Worm (Caenorhabditis elegans): Measurements from ENCODE around the gene gmap-1.

The gmap-1 gene

DNA sequence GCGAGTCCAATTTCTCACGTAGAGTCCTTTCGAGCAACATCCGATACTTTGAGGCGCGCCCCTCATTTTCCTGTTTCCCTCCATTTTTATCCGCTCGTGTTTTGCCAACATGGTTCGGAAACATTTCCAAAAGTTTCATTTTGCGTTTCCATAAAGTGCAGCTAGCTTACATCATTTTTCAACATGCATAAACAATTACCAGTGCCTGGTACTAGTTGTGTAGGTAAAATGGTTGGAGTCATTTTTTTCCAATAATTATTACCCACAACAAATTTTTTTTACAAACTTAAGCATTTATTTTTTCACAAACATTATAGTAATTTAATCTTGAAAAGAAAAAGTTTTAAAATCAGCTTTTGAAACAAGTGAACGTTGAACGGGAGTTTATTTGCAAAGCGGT, 26.1 kb downstream of the gmap-1 start:
- TF ChIP-seq lsy-2 (tag; optimal IDR thresholded peaks at IDR 0.05) (no peak), nhr-2 (tag; optimal IDR thresholded peaks at IDR 0.05) (no peak)

DNA sequence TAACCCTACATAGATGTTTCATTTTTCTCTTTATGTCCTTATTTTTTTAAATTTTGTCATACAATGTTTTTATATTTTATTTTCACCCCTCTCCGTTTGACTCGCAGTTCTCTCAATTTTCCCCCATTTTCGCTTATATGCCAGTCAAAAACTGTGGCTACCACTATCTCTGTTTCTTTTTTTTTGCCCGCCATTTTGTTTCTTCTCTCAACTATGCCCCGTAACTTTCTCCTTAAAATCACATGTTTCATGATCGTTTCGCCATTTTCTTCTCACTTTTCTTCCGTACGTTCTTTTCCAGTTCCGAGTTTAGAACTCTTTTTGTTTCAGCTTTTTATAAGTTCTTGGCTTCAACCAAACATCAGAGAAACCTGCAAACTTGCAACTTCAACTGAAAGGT, 27.3 kb downstream of the gmap-1 start, which contains the start of gene pqn-18:
TSS of gene pqn-18 (plus strand) at position 331 of the 400 bp plus-strand sequence.
- TF ChIP-seq sptf-1 (tag; optimal IDR thresholded peaks at IDR 0.05) = no peak
- TF ChIP-seq nhr-76 (tag; optimal IDR thresholded peaks at IDR 0.05) = no peak
- TF ChIP-seq elt-3 (tag; optimal IDR thresholded peaks at IDR 0.05) = no peak

DNA sequence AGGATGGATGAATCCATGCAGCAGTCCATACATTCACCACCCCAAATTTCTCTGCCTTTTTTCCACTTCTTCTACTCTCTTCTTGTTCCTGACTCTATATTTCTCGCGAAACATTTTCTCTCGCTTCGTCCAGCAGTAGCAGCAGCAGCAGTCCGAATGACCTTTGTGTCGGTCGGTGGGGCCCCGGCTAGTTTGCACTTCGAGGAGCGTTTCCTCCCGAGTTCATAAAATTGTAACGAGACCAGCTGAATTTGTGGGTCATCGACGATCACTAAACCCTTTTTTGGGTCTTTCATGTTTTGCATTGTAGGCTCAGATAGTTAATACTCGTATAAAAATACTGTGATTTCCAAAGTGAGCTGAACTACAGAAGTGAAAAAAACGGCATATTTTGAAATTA, 31.0 kb downstream of the gmap-1 start:
- TF ChIP-seq ces-1 (GFP tag; optimal IDR thresholded peaks at IDR 0.05) (peak; percentile 2), drap-1 (GFP tag; optimal IDR thresholded peaks at IDR 0.05) (no peak), sem-2 (GFP tag; optimal IDR thresholded peaks at IDR 0.05) (no peak), mep-1 (tag; optimal IDR thresholded peaks at IDR 0.05) (peak; percentile 39), tbx-8 (GFP tag; optimal IDR thresholded peaks at IDR 0.05) (no peak), elt-3 (tag; optimal IDR thresholded peaks at IDR 0.05) (no peak), ceh-83 (GFP tag; optimal IDR thresholded peaks at IDR 0.05) (no peak)

DNA sequence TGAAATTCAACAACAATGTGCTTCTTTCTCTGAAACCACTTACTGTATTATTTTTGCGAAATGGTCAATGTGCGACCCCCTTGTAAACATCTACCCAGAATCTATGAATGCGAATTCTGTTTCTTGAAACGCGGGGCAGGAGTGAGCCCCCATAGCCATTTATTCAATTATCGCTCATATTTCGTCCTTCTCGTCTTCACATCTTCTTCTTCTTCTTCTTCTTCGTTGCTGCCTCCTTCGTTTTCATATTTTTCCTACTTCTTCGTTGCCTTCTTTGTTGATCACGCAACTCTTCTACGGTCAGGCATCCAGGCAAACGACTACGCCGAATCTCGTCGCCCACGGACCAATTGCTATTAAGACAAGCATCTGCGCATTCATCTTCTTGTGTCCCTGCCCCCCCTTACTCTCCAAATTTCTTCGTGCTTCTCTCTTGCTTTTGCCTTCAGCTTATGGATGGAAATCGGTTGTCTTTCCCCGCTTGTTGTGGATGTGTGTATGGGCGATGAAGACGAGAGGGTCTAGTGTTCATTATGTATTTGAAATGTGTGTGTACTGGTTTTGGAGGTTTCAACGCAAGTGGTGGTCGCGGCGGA, 32.6 kb downstream of the gmap-1 start:
- peak; percentile 26 for TF ChIP-seq sptf-1 (tag; optimal IDR thresholded peaks at IDR 0.05)
- TF ChIP-seq tbx-8 (GFP tag; optimal IDR thresholded peaks at IDR 0.05) = no peak
- TF ChIP-seq ces-1 (GFP tag; optimal IDR thresholded peaks at IDR 0.05) = peak; percentile 88

DNA sequence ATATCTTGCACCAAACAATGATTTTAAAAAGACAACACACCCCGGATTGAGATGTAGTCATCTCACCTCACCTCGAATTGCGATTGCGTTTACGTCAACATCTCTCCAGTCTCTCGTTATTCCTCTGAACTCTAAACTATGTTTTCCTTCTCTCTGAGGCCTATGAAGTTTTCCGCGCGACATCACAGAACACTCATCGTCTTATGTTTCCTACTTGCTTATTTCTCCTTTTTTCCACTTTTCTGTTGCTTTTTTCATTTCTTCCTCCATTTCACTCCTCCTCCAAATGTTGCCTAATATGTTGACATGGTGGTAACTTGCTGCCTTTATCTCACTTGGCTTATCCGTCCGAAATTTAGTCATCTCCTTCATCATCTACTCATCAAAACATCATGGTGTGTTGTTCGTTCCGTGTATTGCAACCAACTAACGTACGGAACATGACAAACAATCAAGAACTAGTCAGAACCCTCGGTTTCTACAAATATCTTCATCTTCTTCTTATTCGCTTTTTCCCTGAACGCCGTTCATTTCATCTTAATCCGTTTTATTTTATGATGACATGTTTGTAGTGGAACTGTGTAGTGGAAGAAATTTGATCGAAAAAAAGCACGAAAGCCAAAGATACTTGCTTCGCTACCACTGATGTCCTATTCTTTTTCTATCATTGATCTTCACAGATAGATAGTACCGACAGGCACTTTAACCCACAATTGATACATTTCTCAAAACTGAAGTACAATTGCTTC, 35.5 kb downstream of the gmap-1 start:
- no peak for TF ChIP-seq bed-3 (GFP tag; optimal IDR thresholded peaks at IDR 0.05)
- TF ChIP-seq ceh-39 (tag; optimal IDR thresholded peaks at IDR 0.05) = no peak
- TF ChIP-seq nhr-28 (tag; optimal IDR thresholded peaks at IDR 0.05) = no peak
- TF ChIP-seq snpc-4 (tag; optimal IDR thresholded peaks at IDR 0.05) = no peak
- no peak for TF ChIP-seq sptf-1 (tag; optimal IDR thresholded peaks at IDR 0.05)
- TF ChIP-seq elt-3 (tag; optimal IDR thresholded peaks at IDR 0.05) = no peak
- no peak for TF ChIP-seq lin-32 (GFP tag; optimal IDR thresholded peaks at IDR 0.05)
- no peak for TF ChIP-seq elt-1 (tag; optimal IDR thresholded peaks at IDR 0.05; ENCODE audit: borderline replicate concordance, insufficient read depth)
- TF ChIP-seq pha-4 (tag; optimal IDR thresholded peaks at IDR 0.05) = no peak
- TF ChIP-seq cnd-1 (tag; optimal IDR thresholded peaks at IDR 0.05) = no peak
- no peak for TF ChIP-seq hlh-1 (tag; optimal IDR thresholded peaks at IDR 0.05)
- TF ChIP-seq unc-39 (tag; optimal IDR thresholded peaks at IDR 0.05) = no peak

DNA sequence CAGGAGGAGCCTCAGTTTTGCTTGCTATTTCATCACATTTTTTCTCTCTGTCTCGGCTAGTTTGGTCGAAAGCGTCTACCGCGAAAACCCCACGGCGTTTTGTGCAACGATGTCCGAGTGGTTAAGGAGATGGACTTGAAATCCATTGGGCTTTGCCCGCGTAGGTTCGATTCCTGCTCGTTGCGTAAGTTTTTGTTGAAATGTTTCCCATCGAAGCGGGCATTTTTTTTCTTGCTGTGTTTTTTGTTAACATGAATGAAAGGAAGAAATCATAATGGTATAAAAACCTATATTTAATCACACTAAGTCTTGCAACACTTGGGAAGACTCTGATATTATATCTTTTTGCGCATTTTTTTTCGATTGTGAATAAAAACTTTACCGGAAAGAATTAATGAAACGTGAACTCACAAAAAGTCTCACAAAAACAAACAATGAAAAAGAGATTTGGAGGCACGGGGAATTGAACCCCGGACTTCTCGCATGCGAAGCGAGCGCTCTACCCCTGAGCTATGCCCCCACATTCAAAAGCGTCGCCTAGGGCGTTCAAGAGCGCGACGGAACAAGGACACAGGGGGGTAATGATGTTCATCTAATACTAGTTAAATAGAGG, 44.8 kb downstream of the gmap-1 start:
- peak; percentile 85 for TF ChIP-seq tbx-8 (GFP tag; optimal IDR thresholded peaks at IDR 0.05)
- TF ChIP-seq ztf-11 (tag; optimal IDR thresholded peaks at IDR 0.05) = no peak
- peak; percentile 91 for TF ChIP-seq M03D4.4 (tag; optimal IDR thresholded peaks at IDR 0.05)
- no peak for TF ChIP-seq ceh-39 (tag; optimal IDR thresholded peaks at IDR 0.05)
- peak; percentile 43 for TF ChIP-seq lin-13 (tag; optimal IDR thresholded peaks at IDR 0.05)
- peak; percentile 86 for TF ChIP-seq ceh-83 (GFP tag; optimal IDR thresholded peaks at IDR 0.05)
- no peak for TF ChIP-seq nhr-76 (tag; optimal IDR thresholded peaks at IDR 0.05)
- peak; percentile 85 for TF ChIP-seq cnd-1 (tag; optimal IDR thresholded peaks at IDR 0.05)
- TF ChIP-seq lsy-2 (tag; optimal IDR thresholded peaks at IDR 0.05) = peak; percentile 2
- peak; percentile 92 for TF ChIP-seq mls-2 (tag; optimal IDR thresholded peaks at IDR 0.05)
- TF ChIP-seq zip-8 (tag; optimal IDR thresholded peaks at IDR 0.05) = peak; percentile 7
- TF ChIP-seq nhr-12 (tag; optimal IDR thresholded peaks at IDR 0.05) = no peak
- no peak for TF ChIP-seq ces-1 (GFP tag; optimal IDR thresholded peaks at IDR 0.05)
- TF ChIP-seq unc-120 (tag; optimal IDR thresholded peaks at IDR 0.05; ENCODE audit: poor library complexity, severe bottlenecking) = peak; percentile 73
- TF ChIP-seq elt-3 (tag; optimal IDR thresholded peaks at IDR 0.05) = no peak
- peak; percentile 82 for TF ChIP-seq drap-1 (GFP tag; optimal IDR thresholded peaks at IDR 0.05)
- TF ChIP-seq unc-39 (tag; optimal IDR thresholded peaks at IDR 0.05) = no peak
- peak; percentile 79 for TF ChIP-seq ham-2 (GFP tag; optimal IDR thresholded peaks at IDR 0.05)
- TF ChIP-seq mep-1 (tag; optimal IDR thresholded peaks at IDR 0.05) = peak; percentile 29
- no peak for TF ChIP-seq snpc-4 (tag; optimal IDR thresholded peaks at IDR 0.05)
- TF ChIP-seq lin-32 (GFP tag; optimal IDR thresholded peaks at IDR 0.05) = peak; percentile 47
- TF ChIP-seq sem-2 (GFP tag; optimal IDR thresholded peaks at IDR 0.05) = peak; percentile 77
- TF ChIP-seq flh-1 (GFP tag; optimal IDR thresholded peaks at IDR 0.05) = peak; percentile 60
- TF ChIP-seq nhr-237 (tag; optimal IDR thresholded peaks at IDR 0.05) = no peak
- TF ChIP-seq blmp-1 (tag; optimal IDR thresholded peaks at IDR 0.05) = no peak
- peak; percentile 78 for TF ChIP-seq ceh-43 (GFP tag; optimal IDR thresholded peaks at IDR 0.05)
- peak; percentile 66 for TF ChIP-seq bed-3 (GFP tag; optimal IDR thresholded peaks at IDR 0.05)
- TF ChIP-seq hlh-1 (tag; optimal IDR thresholded peaks at IDR 0.05) = no peak
- TF ChIP-seq unc-62 (GFP tag; optimal IDR thresholded peaks at IDR 0.05) = no peak
- TF ChIP-seq elt-1 (tag; optimal IDR thresholded peaks at IDR 0.05; ENCODE audit: borderline replicate concordance, insufficient read depth) = no peak
- TF ChIP-seq nhr-2 (tag; optimal IDR thresholded peaks at IDR 0.05) = peak; percentile 21
- no peak for TF ChIP-seq mab-5 (tag; optimal IDR thresholded peaks at IDR 0.05)
- TF ChIP-seq nhr-28 (tag; optimal IDR thresholded peaks at IDR 0.05) = no peak
